Fruit fly (Drosophila melanogaster) whole organism, embryonic: ENCODE data around the gene NFAT.

ENCODE experiments used
- CG3163 ChIP-seq: fragments of 200-800 bp; sonication (Bioruptor generic); optimal IDR thresholded peaks from 3 replicates; lab custom pipeline; 2016; ENCODE audit warnings: missing biosample characterization, missing genetic modification characterization
- CG3726 ChIP-seq: fragments of 200-800 bp; sonication (Bioruptor generic); IDR thresholded peaks from 3 replicates; pipeline ENCODE4, ENCODE4 v1.3.6; 2022; ENCODE audit warnings: missing biosample characterization, missing genetic modification characterization
- Dad ChIP-seq: fragments of 200-800 bp; sonication (Bioruptor generic); optimal IDR thresholded peaks from 3 replicates; lab custom pipeline; 2016; ENCODE audit warnings: missing biosample characterization, missing genetic modification characterization
- Dll ChIP-seq: fragments of 200-800 bp; sonication (Bioruptor generic); IDR thresholded peaks from 4 replicates; pipeline ENCODE4 v1.3.6; 2022; ENCODE audit warnings: missing biosample characterization, missing genetic modification characterization; ENCODE audit not compliant: partially characterized antibody
- Nf-YC ChIP-seq: fragments of 200-800 bp; optimal IDR thresholded peaks from 3 replicates; lab custom pipeline; 2019; ENCODE audit warnings: missing biosample characterization, mild to moderate bottlenecking, missing genetic modification characterization, moderate library complexity
- corto ChIP-seq: fragments of 200-800 bp; sonication (Bioruptor generic); optimal IDR thresholded peaks from 2 replicates; lab custom pipeline; 2016; ENCODE audit warnings: missing biosample characterization, mild to moderate bottlenecking, missing genetic modification characterization, moderate library complexity
- exex ChIP-seq: fragments of 200-800 bp; sonication (Bioruptor generic); optimal IDR thresholded peaks from 4 replicates; lab custom pipeline; 2018; ENCODE audit warnings: missing biosample characterization, mild to moderate bottlenecking, missing genetic modification characterization, moderate library complexity
- jing ChIP-seq: fragments of 200-800 bp; sonication (Bioruptor generic); optimal IDR thresholded peaks from 2 replicates; lab custom pipeline; 2018; ENCODE audit warnings: missing biosample characterization, mild to moderate bottlenecking, missing genetic modification characterization
- pan ChIP-seq, 4 experiments: fragments of >200 bp in 3 of 4; fragments of 200-800 bp in 1 of 4; sonication (Bioruptor generic) in 1 of 4; optimal IDR thresholded peaks in 3 of 4; IDR thresholded peaks in 1 of 4; 2 replicates each; pipeline versions ENCODE4 v1.3.6 to Lab custom; 2017 to 2022; ENCODE audit warnings: missing biosample characterization in 2 of 4, missing genetic modification characterization in 2 of 4, mixed read lengths in 1 of 4

- TF ChIP-seq Dad (GFP tag; lab: Kevin White, UChicago) (peak; percentile 66), Dll (no peak), Nf-YC (peak; percentile 56), CG3726 (GFP tag; lab: Robert Waterston, UW) (0 out of 3 replicates have a peak, but pooled peaks have one; percentile 35), pan (optimal IDR thresholded peaks at IDR 0.05; lab: Kevin White, UChicago) (no peak), pan (GFP tag; optimal IDR thresholded peaks at IDR 0.05 in 1 of 2, IDR thresholded peaks at IDR 0.05 in 1 of 2) (peak in 1 of 2 experiments; percentile 73), corto (no peak), jing (GFP tag; lab: Kevin White, UChicago) (peak; percentile 17), exex (peak; percentile 46), CG3163 (GFP tag; lab: Kevin White, UChicago) (peak; percentile 65)
These were observed 2.0 kb downstream of the NFAT start for dm6 chrX:13626579-13626894.
